Worm (Caenorhabditis elegans) whole organism, L1 larva: ENCODE measurements around the gene F38H12.5.

Source experiments
- C04F5.9 ChIP-seq: sonication (generic microtip); optimal IDR thresholded peaks from 2 replicates; lab custom pipeline; 2016; ENCODE audit warnings: missing genetic modification characterization, missing compliant biosample characterization
- C34B4.2 ChIP-seq: sonication (generic microtip); optimal IDR thresholded peaks from 2 replicates; lab custom pipeline; 2017; ENCODE audit warnings: mild to moderate bottlenecking, missing genetic modification characterization, missing compliant biosample characterization
- Y116A8C.19 ChIP-seq: sonication (generic microtip); optimal IDR thresholded peaks from 2 replicates; lab custom pipeline; 2016; ENCODE audit warnings: missing compliant biosample characterization, missing genetic modification characterization, borderline replicate concordance
- alr-1 ChIP-seq: fragments of 200-800 bp; sonication (Bioruptor generic); optimal IDR thresholded peaks from 2 replicates; lab custom pipeline; 2018; ENCODE audit warnings: borderline replicate concordance, mild to moderate bottlenecking, missing genetic modification characterization, missing compliant biosample characterization
- aly-2 ChIP-seq: fragments of 150-350 bp; optimal IDR thresholded peaks from 2 replicates; lab custom pipeline; 2014; ENCODE audit warnings: missing biosample characterization, missing genetic modification characterization
- blmp-1 ChIP-seq: fragments of 150-350 bp; optimal IDR thresholded peaks from 2 replicates; lab custom pipeline; 2014; ENCODE audit warnings: missing biosample characterization, missing genetic modification characterization
- ceh-63 ChIP-seq: fragments of 200-800 bp; sonication (Bioruptor generic); optimal IDR thresholded peaks from 2 replicates; lab custom pipeline; 2018; ENCODE audit warnings: mild to moderate bottlenecking, missing genetic modification characterization, missing compliant biosample characterization
- ceh-82 ChIP-seq, 3 experiments: fragments of 150-350 bp in 1 of 3; sonication (generic microtip) in 2 of 3; optimal IDR thresholded peaks; 2 replicates each; lab custom pipeline; 2014 to 2017; ENCODE audit warnings: missing biosample characterization in 3 of 3, missing genetic modification characterization in 3 of 3
- ceh-88 ChIP-seq: fragments of 200-800 bp; sonication (Bioruptor generic); IDR thresholded peaks from 2 replicates; pipeline ENCODE4 v1.3.6; 2022; ENCODE audit warnings: missing genetic modification characterization, missing compliant biosample characterization
- ceh-90 ChIP-seq: sonication (generic microtip); optimal IDR thresholded peaks from 2 replicates; lab custom pipeline; 2016; ENCODE audit warnings: missing genetic modification characterization, missing compliant biosample characterization
- ces-1 ChIP-seq: fragments of 150-350 bp; optimal IDR thresholded peaks from 2 replicates; lab custom pipeline; 2014; ENCODE audit warnings: missing biosample characterization, missing genetic modification reagents, missing genetic modification characterization
- dpl-1 ChIP-seq, 3 experiments: fragments of 150-350 bp in 2 of 3; sonication (generic microtip) in 1 of 3; optimal IDR thresholded peaks; 2 replicates each; lab custom pipeline; 2014 to 2017; ENCODE audit warnings: missing biosample characterization in 3 of 3, missing genetic modification characterization in 3 of 3, missing genetic modification reagents in 3 of 3
- dsc-1 ChIP-seq: sonication (generic microtip); optimal IDR thresholded peaks from 2 replicates; lab custom pipeline; 2016; ENCODE audit warnings: mild to moderate bottlenecking, missing genetic modification characterization, missing compliant biosample characterization
- efl-1 ChIP-seq, 4 experiments: fragments of 150-350 bp; optimal IDR thresholded peaks in 3 of 4; peaks in 1 of 4; 1 replicate in 1 of 4; 2 replicates in 3 of 4; lab custom pipeline; 2014; ENCODE audit warnings: missing biosample characterization in 2 of 4, missing genetic modification characterization in 2 of 4, missing genetic modification reagents in 2 of 4
- efl-3 ChIP-seq: fragments of 200-800 bp; sonication (Bioruptor generic); optimal IDR thresholded peaks from 2 replicates; lab custom pipeline; 2018; ENCODE audit warnings: mild to moderate bottlenecking, missing genetic modification characterization, missing compliant biosample characterization
- elt-2 ChIP-seq: sonication (generic microtip); optimal IDR thresholded peaks from 2 replicates; lab custom pipeline; 2016; ENCODE audit warnings: missing genetic modification characterization, mild to moderate bottlenecking, inconsistent platforms, missing compliant biosample characterization, missing genetic modification reagents
- elt-3 ChIP-seq, 6 experiments: fragments of 150-350 bp in 1 of 6; sonication (generic microtip); optimal IDR thresholded peaks; 2 replicates each; lab custom pipeline; 2017 to 2018; ENCODE audit warnings: missing biosample characterization in 6 of 6, missing genetic modification characterization in 6 of 6, inconsistent platforms in 1 of 6
- fkh-10 ChIP-seq: sonication (generic microtip); optimal IDR thresholded peaks from 2 replicates; lab custom pipeline; 2017; ENCODE audit warnings: missing biosample characterization, missing genetic modification reagents, missing genetic modification characterization
- fkh-8 ChIP-seq: sonication (generic microtip); optimal IDR thresholded peaks from 2 replicates; lab custom pipeline; 2016; ENCODE audit warnings: mild to moderate bottlenecking, missing genetic modification characterization, missing compliant biosample characterization
- grh-1 ChIP-seq: fragments of 200-800 bp; sonication (Bioruptor generic); IDR thresholded peaks from 2 replicates; pipeline ENCODE4 v1.3.6; 2022; ENCODE audit warnings: missing genetic modification reagents, missing genetic modification characterization, missing compliant biosample characterization
- irx-1 ChIP-seq: sonication (generic microtip); optimal IDR thresholded peaks from 2 replicates; lab custom pipeline; 2016; ENCODE audit warnings: missing genetic modification characterization, missing compliant biosample characterization
- isw-1 ChIP-seq: fragments of 200-800 bp; sonication (Bioruptor generic); IDR thresholded peaks from 2 replicates; pipeline ENCODE4 v1.3.6; 2022; ENCODE audit warnings: missing genetic modification characterization, missing compliant biosample characterization
- jun-1 ChIP-seq: fragments of 150-350 bp; optimal IDR thresholded peaks from 2 replicates; lab custom pipeline; 2014; ENCODE audit warnings: missing biosample characterization, missing genetic modification reagents, missing genetic modification characterization
- lin-14 ChIP-seq: fragments of 200-800 bp; sonication (Bioruptor generic); optimal IDR thresholded peaks from 2 replicates; lab custom pipeline; 2018; ENCODE audit warnings: mild to moderate bottlenecking, missing genetic modification characterization, moderate library complexity, missing compliant biosample characterization
- mef-2 ChIP-seq: fragments of 150-350 bp; optimal IDR thresholded peaks from 2 replicates; lab custom pipeline; 2014; ENCODE audit warnings: missing biosample characterization, missing genetic modification characterization
- mep-1 ChIP-seq: fragments of 150-350 bp; optimal IDR thresholded peaks from 2 replicates; lab custom pipeline; 2014; ENCODE audit warnings: missing biosample characterization, missing genetic modification characterization
- nhr-19 ChIP-seq: fragments of 200-800 bp; sonication (Bioruptor generic); conservative IDR thresholded peaks from 2 replicates; pipeline ENCODE4 v1.3.6; 2022; ENCODE audit warnings: missing genetic modification characterization, missing compliant biosample characterization
- nhr-237 ChIP-seq: fragments of 150-350 bp; optimal IDR thresholded peaks from 2 replicates; lab custom pipeline; 2014; ENCODE audit warnings: missing biosample characterization, missing genetic modification characterization
- nhr-28 ChIP-seq: fragments of 150-350 bp; optimal IDR thresholded peaks from 2 replicates; lab custom pipeline; 2014; ENCODE audit warnings: missing biosample characterization, missing genetic modification characterization
- nhr-47 ChIP-seq: sonication (generic microtip); optimal IDR thresholded peaks from 2 replicates; lab custom pipeline; 2016; ENCODE audit warnings: mild to moderate bottlenecking, missing genetic modification characterization, moderate library complexity, missing compliant biosample characterization
- nhr-71 ChIP-seq: sonication (generic microtip); optimal IDR thresholded peaks from 2 replicates; lab custom pipeline; 2016; ENCODE audit warnings: mild to moderate bottlenecking, missing genetic modification characterization, moderate library complexity, missing compliant biosample characterization
- nhr-85 ChIP-seq: sonication (generic microtip); peaks from one replicate; lab custom pipeline; 2016; ENCODE audit warnings: missing genetic modification characterization, inconsistent platforms, missing compliant biosample characterization
- pag-3 ChIP-seq: sonication (generic microtip); optimal IDR thresholded peaks from 2 replicates; lab custom pipeline; 2017; ENCODE audit warnings: missing genetic modification characterization, mild to moderate bottlenecking, missing compliant biosample characterization, antibody characterized with exemption, borderline replicate concordance; ENCODE audit not compliant: insufficient read depth
- pax-3 ChIP-seq: fragments of 200-800 bp; sonication (Bioruptor generic); optimal IDR thresholded peaks from 2 replicates; lab custom pipeline; 2018; ENCODE audit warnings: mild to moderate bottlenecking, missing genetic modification characterization, moderate library complexity, missing compliant biosample characterization
- snpc-4 ChIP-seq: fragments of 150-350 bp; optimal IDR thresholded peaks from 2 replicates; lab custom pipeline; 2014; ENCODE audit warnings: missing biosample characterization, missing genetic modification characterization
- snu-23 ChIP-seq: sonication (generic microtip); optimal IDR thresholded peaks from 2 replicates; lab custom pipeline; 2016; ENCODE audit warnings: missing genetic modification characterization, missing compliant biosample characterization
- sup-37 ChIP-seq: fragments of 200-800 bp; sonication (Bioruptor generic); optimal IDR thresholded peaks from 2 replicates; lab custom pipeline; 2018; ENCODE audit warnings: mild to moderate bottlenecking, missing genetic modification characterization, missing compliant biosample characterization
- tbx-2 ChIP-seq: sonication (generic microtip); optimal IDR thresholded peaks from 2 replicates; lab custom pipeline; 2016; ENCODE audit warnings: missing genetic modification characterization, missing compliant biosample characterization
- unc-130 ChIP-seq: fragments of 150-350 bp; optimal IDR thresholded peaks from 2 replicates; lab custom pipeline; 2017; ENCODE audit warnings: missing biosample characterization, missing genetic modification characterization, inconsistent platforms
- unc-30 ChIP-seq: sonication (generic microtip); optimal IDR thresholded peaks from 2 replicates; lab custom pipeline; 2017; ENCODE audit warnings: missing biosample characterization, missing genetic modification characterization
- unc-62 ChIP-seq: fragments of 150-350 bp; optimal IDR thresholded peaks from 2 replicates; lab custom pipeline; 2014; ENCODE audit warnings: missing biosample characterization, missing genetic modification reagents, missing genetic modification characterization
- unc-86 ChIP-seq: sonication (generic microtip); optimal IDR thresholded peaks from 2 replicates; lab custom pipeline; 2016; ENCODE audit warnings: missing genetic modification characterization, missing compliant biosample characterization
- unc-98 ChIP-seq: fragments of 200-800 bp; sonication (Bioruptor generic); IDR thresholded peaks from 2 replicates; pipeline ENCODE4 v1.3.6; 2022; ENCODE audit warnings: missing genetic modification characterization, missing compliant biosample characterization
- vab-15 ChIP-seq: sonication (generic microtip); optimal IDR thresholded peaks from 2 replicates; lab custom pipeline; 2017; ENCODE audit warnings: missing genotype, mild to moderate bottlenecking, missing genetic modification characterization, missing compliant biosample characterization
- zag-1 ChIP-seq: fragments of 150-350 bp; optimal IDR thresholded peaks from 2 replicates; lab custom pipeline; 2014; ENCODE audit warnings: missing biosample characterization, missing genetic modification characterization
- zip-4 ChIP-seq: fragments of 200-800 bp; sonication (Bioruptor generic); optimal IDR thresholded peaks from 2 replicates; lab custom pipeline; 2018; ENCODE audit warnings: mild to moderate bottlenecking, missing genetic modification characterization, moderate library complexity, missing compliant biosample characterization
- ztf-11 ChIP-seq, 2 experiments: sonication (generic microtip); optimal IDR thresholded peaks; 2 replicates each; lab custom pipeline; 2016 to 2017; ENCODE audit warnings: missing genetic modification characterization in 2 of 2, missing biosample characterization in 1 of 2, missing compliant biosample characterization in 1 of 2

F38H12.5 gene

ce11 chrV:4046122-4046521 lies 36.7 kb downstream of the F38H12.5 start, which contains the start of gene phat-7:
Gene phat-7 (plus strand): TSS chrV:4046422.
- no peak for TF ChIP-seq ceh-63

ce11 chrV:4043632-4044031 lies 39.2 kb downstream of the F38H12.5 start, which contains the start of gene phat-3:
Gene phat-3 (plus strand): TSS chrV:4043932.
- TF ChIP-seq unc-86 (tag; lab: Kevin White, UChicago) (no peak), elt-2 (tag; lab: Kevin White, UChicago) (no peak), fkh-10 (GFP tag; lab: Kevin White, UChicago) (no peak), blmp-1 (tag; lab: Kevin White, UChicago) (no peak), elt-3 (tag; optimal IDR thresholded peaks at IDR 0.05; lab: Kevin White, UChicago) (no peak), nhr-237 (tag; lab: Kevin White, UChicago) (no peak), irx-1 (tag; lab: Kevin White, UChicago) (no peak), unc-62 (GFP tag; lab: Kevin White, UChicago) (no peak), ceh-82 (tag; optimal IDR thresholded peaks at IDR 0.05; lab: Kevin White, UChicago) (no peak), alr-1 (no peak), nhr-19 (GFP tag; lab: Robert Waterston, UW) (no peak), snu-23 (GFP tag; lab: Kevin White, UChicago) (no peak), grh-1 (GFP tag; lab: Robert Waterston, UW) (no peak), ceh-90 (no peak), vab-15 (tag; lab: Kevin White, UChicago) (no peak), zip-4 (GFP tag; lab: Kevin White, UChicago) (no peak)

ce11 chrV:4041853-4042424 lies 40.9 kb downstream of the F38H12.5 start, which contains the start of the genes C49G7.10 and irg-2:
Gene C49G7.10 (minus strand): TSS chrV:4042021.
Gene irg-2 (plus strand): TSS chrV:4042181.
- TF ChIP-seq ztf-11 (tag; optimal IDR thresholded peaks at IDR 0.05; lab: Kevin White, UChicago) (no peak), pax-3 (tag; lab: Kevin White, UChicago) (no peak), unc-30 (no peak), mef-2 (tag; lab: Kevin White, UChicago) (no peak), nhr-85 (tag; lab: Kevin White, UChicago) (no peak), jun-1 (no peak), efl-1 (optimal IDR thresholded peaks at IDR 0.05; lab: Kevin White, UChicago) (peak in 1 of 2 experiments; percentile 1), efl-1 (GFP tag; optimal IDR thresholded peaks at IDR 0.05 in 1 of 2; lab: Kevin White, UChicago) (peak; percentile 20 to 90), nhr-47 (tag; lab: Kevin White, UChicago) (peak; percentile 27), zag-1 (peak; percentile 7), sup-37 (GFP tag; lab: Kevin White, UChicago) (no peak), Y116A8C.19 (tag; lab: Kevin White, UChicago) (no peak), nhr-71 (peak; percentile 57), mep-1 (tag; lab: Kevin White, UChicago) (no peak), C34B4.2 (tag; lab: Kevin White, UChicago) (no peak), ceh-88 (no peak), alr-1 (no peak), efl-3 (GFP tag; lab: Kevin White, UChicago) (no peak), tbx-2 (tag; lab: Kevin White, UChicago) (no peak), unc-86 (tag; lab: Kevin White, UChicago) (no peak), dsc-1 (tag; lab: Kevin White, UChicago) (no peak), fkh-8 (tag; lab: Kevin White, UChicago) (peak; percentile 46), ceh-90 (peak; percentile 19), unc-130 (no peak), dpl-1 (GFP tag; optimal IDR thresholded peaks at IDR 0.05; lab: Kevin White, UChicago) (no peak), lin-14 (no peak), ceh-82 (tag; optimal IDR thresholded peaks at IDR 0.05; lab: Kevin White, UChicago) (no peak), aly-2 (no peak), unc-98 (GFP tag; lab: Robert Waterston, UW) (no peak), C04F5.9 (no peak), zip-4 (GFP tag; lab: Kevin White, UChicago) (peak; percentile 99), ces-1 (GFP tag; lab: Kevin White, UChicago) (no peak), isw-1 (0 out of 2 replicates have a peak, but pooled peaks have one; percentile 3), pag-3 (tag; lab: Kevin White, UChicago) (no peak), irx-1 (tag; lab: Kevin White, UChicago) (no peak), snpc-4 (no peak), nhr-28 (no peak)
